Worm (Caenorhabditis elegans) whole organism, early embryonic: Measurements from ENCODE around the gene ZK177.12.

Source experiments
- B0310.2 ChIP-seq: sonication (generic microtip); optimal IDR thresholded peaks from 2 replicates; lab custom pipeline; 2016; ENCODE audit warnings: mild to moderate bottlenecking, missing genetic modification characterization, missing compliant biosample characterization
- ama-1 ChIP-seq: fragments of 150-350 bp; optimal IDR thresholded peaks from 2 replicates; lab custom pipeline; 2014
- ceh-13 ChIP-seq: fragments of 200-800 bp; sonication (Bioruptor generic); optimal IDR thresholded peaks from 2 replicates; lab custom pipeline; 2018; ENCODE audit warnings: mild to moderate bottlenecking, missing genetic modification characterization, missing compliant biosample characterization
- ceh-36 ChIP-seq: sonication (generic microtip); optimal IDR thresholded peaks from 2 replicates; lab custom pipeline; 2016; ENCODE audit warnings: missing genetic modification characterization, inconsistent platforms, missing compliant biosample characterization
- ets-7 ChIP-seq: sonication (generic microtip); optimal IDR thresholded peaks from 2 replicates; lab custom pipeline; 2016; ENCODE audit warnings: missing genotype, missing genetic modification characterization, missing compliant biosample characterization
- flt-1 ChIP-seq: fragments of 200-800 bp; sonication (Bioruptor generic); IDR thresholded peaks from 2 replicates; pipeline ENCODE4 v1.3.6; 2022; ENCODE audit warnings: missing genetic modification characterization, missing compliant biosample characterization
- hmg-4 ChIP-seq: fragments of 200-800 bp; sonication (Bioruptor generic); optimal IDR thresholded peaks from 2 replicates; lab custom pipeline; 2018; ENCODE audit warnings: mild to moderate bottlenecking, missing genetic modification characterization, missing compliant biosample characterization
- hnd-1 ChIP-seq: sonication (generic microtip); optimal IDR thresholded peaks from 2 replicates; lab custom pipeline; 2016; ENCODE audit warnings: missing genetic modification characterization, missing compliant biosample characterization
- pes-1 ChIP-seq: fragments of 200-800 bp; sonication (Bioruptor generic); IDR thresholded peaks from 2 replicates; pipeline ENCODE4 v1.3.6; 2022; ENCODE audit warnings: missing genetic modification reagents, missing genetic modification characterization, missing compliant biosample characterization
- scrt-1 ChIP-seq: fragments of 200-800 bp; sonication (Bioruptor generic); IDR thresholded peaks from 2 replicates; pipeline ENCODE4 v1.3.6; 2022; ENCODE audit warnings: missing genetic modification characterization, missing compliant biosample characterization
- sea-1 ChIP-seq: fragments of 200-800 bp; sonication (Bioruptor generic); conservative IDR thresholded peaks from 2 replicates; pipeline ENCODE4 v1.3.6; 2022; ENCODE audit warnings: missing genetic modification characterization, missing compliant biosample characterization
- tbx-11 ChIP-seq: fragments of 200-800 bp; sonication (Bioruptor generic); IDR thresholded peaks from 2 replicates; pipeline ENCODE4 v1.3.6; 2022; ENCODE audit warnings: missing genetic modification characterization, missing compliant biosample characterization
- tbx-37 ChIP-seq: fragments of 200-800 bp; sonication (Bioruptor generic); conservative IDR thresholded peaks from 2 replicates; pipeline ENCODE4 v1.3.6; 2022; ENCODE audit warnings: missing genetic modification reagents, missing genetic modification characterization, missing compliant biosample characterization
- tra-4 ChIP-seq: sonication (generic microtip); optimal IDR thresholded peaks from 2 replicates; lab custom pipeline; 2017; ENCODE audit warnings: missing genetic modification characterization, missing compliant biosample characterization

DNA sequence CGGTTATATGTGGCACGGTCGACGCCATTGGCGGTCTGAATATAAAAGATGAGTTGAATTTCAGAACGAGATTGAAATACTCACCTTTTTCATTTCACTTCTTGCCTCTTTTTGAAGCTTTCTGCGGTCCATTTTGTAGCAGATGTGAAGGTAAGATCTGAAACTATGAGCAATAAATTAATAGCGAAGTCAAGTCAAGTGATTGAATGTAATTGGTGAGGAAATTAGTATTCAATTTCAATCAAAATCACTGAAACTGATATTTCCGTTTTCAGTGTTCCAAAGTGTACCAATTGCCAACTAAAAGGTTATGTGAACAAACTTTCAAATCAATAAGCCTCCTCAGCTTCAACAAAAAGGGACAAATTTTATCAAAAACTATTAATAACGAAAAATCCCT, 20.2 kb downstream of the ZK177.12 start, which contains the start of gene C17C3.24:
- TF ChIP-seq ama-1 (lab: Kevin White, UChicago) (no peak), flt-1 (GFP tag; lab: Robert Waterston, UW) (no peak), B0310.2 (tag; lab: Kevin White, UChicago) (no peak), ceh-13 (GFP tag; lab: Kevin White, UChicago) (no peak), scrt-1 (GFP tag; lab: Robert Waterston, UW) (no peak), tbx-37 (no peak), tra-4 (tag; lab: Kevin White, UChicago) (no peak), sea-1 (GFP tag; lab: Robert Waterston, UW) (no peak), ets-7 (tag; lab: Kevin White, UChicago) (no peak), tbx-11 (GFP tag; lab: Robert Waterston, UW) (no peak), pes-1 (GFP tag; lab: Robert Waterston, UW) (no peak), ceh-36 (no peak), hmg-4 (GFP tag; lab: Kevin White, UChicago) (no peak), hnd-1 (no peak)
